Worm (Caenorhabditis elegans): ENCODE results near the gene oac-29.

DNA sequence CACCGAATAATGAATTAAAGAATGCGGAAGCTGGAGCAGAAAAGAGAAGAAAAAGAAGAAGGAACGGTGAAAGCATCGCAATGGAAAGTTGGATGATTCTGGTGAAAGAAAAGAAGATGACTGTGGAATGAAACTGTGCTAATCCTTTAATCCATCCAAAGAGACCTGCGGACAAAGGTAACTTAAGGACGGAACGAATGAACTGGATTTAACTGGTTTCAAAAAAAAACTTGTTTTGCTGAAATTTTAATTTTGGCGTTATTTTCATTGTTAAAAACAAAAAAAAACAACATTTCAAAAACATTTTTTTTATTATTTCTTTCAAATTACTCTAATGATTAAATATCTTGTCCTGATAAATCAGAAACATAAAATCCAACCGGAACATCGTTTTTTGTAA is 1.4 kb upstream of the oac-29 start, which contains the start of gene grl-12:
- TF ChIP-seq nhr-11 (tag; optimal IDR thresholded peaks at IDR 0.05) (no peak), sox-4 (tag; optimal IDR thresholded peaks at IDR 0.05) (no peak), nhr-237 (tag; optimal IDR thresholded peaks at IDR 0.05) (no peak)

All from whole organism, L1 larva.